Fruit fly (Drosophila melanogaster) Kc167 (cell line): ENCODE results near the gene scyl.

Experiments
- Myc ChIP-seq: fragments of >200 bp; optimal IDR thresholded peaks from 2 replicates; lab custom pipeline; 2017; ENCODE audit warnings: missing external identifiers
- Sin3A ChIP-seq: fragments of >200 bp; optimal IDR thresholded peaks from 2 replicates; lab custom pipeline; 2018; ENCODE audit warnings: missing external identifiers
- h ChIP-seq: fragments of >200 bp; optimal IDR thresholded peaks from 3 replicates; lab custom pipeline; 2018; ENCODE audit warnings: missing external identifiers
- insv ChIP-seq: fragments of >200 bp; optimal IDR thresholded peaks from 3 replicates; lab custom pipeline; 2018; ENCODE audit warnings: missing external identifiers
- psq ChIP-seq: fragments of >200 bp; optimal IDR thresholded peaks from 2 replicates; lab custom pipeline; 2017; ENCODE audit warnings: missing external identifiers
- ttk ChIP-seq: sonication (Bioruptor generic); optimal IDR thresholded peaks from 2 replicates; lab custom pipeline; 2017; ENCODE audit warnings: missing external identifiers

scyl gene

dm6 chr3L:11261456-11262082 lies 9.5 kb downstream of the scyl start:
- TF ChIP-seq Sin3A (no peak), Myc (no peak), ttk (no peak), psq (lab: Kevin White, UChicago) (no peak)

DNA sequence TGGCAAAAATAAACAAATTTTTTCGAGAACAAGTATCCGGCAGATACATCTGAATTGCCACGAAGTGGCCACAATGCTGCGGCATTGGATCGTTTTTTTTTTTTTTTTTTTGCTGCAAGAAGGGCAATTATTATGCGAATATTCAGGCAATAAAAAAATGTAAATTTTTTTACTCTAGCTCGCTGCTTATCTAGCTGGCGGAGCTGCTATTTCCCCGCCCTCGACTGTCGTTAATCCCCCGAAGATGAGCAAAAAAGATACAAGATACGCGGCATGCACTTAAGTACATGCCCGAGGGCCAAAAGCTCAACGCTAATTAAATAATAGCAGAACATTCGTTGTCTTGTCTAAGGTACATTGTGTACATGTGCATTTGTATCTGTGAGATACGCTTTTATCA lies 10.1 kb downstream of the scyl start:
- TF ChIP-seq h = no peak
- no peak for TF ChIP-seq insv (lab: Kevin White, UChicago)
- no peak for TF ChIP-seq psq (lab: Kevin White, UChicago)
- no peak for TF ChIP-seq Sin3A
- no peak for TF ChIP-seq ttk
- no peak for TF ChIP-seq Myc

DNA sequence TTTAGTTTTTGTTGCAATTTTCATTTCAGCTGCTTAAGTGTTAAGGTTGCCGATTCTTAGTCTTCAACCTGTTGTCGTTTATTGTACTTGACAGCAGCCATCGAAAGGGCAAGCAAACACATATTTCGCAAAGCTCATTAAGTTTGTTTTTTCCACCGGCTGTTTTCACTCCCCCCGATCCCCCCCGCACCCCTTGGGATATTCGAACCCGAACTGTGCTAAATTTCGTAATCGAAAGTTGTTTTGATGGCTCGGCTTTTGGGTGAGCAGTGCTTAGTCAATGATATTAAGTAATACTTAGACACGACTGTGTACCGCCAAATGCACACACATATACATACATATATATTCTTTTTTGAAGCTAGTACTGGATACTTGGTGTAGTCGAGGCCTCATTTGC lies 11.9 kb downstream of the scyl start:
- no peak for TF ChIP-seq insv (lab: Kevin White, UChicago)
- no peak for TF ChIP-seq ttk
- no peak for TF ChIP-seq psq (lab: Kevin White, UChicago)
- no peak for TF ChIP-seq Sin3A
- no peak for TF ChIP-seq Myc
- TF ChIP-seq h = no peak

- TF ChIP-seq Sin3A = no peak
- TF ChIP-seq h = no peak
- TF ChIP-seq psq (lab: Kevin White, UChicago) = no peak
- no peak for TF ChIP-seq Myc
- no peak for TF ChIP-seq insv (lab: Kevin White, UChicago)
- TF ChIP-seq ttk = no peak
Measured at dm6 chr3L:11272243-11273012, 20.3 kb downstream of the scyl start.

DNA sequence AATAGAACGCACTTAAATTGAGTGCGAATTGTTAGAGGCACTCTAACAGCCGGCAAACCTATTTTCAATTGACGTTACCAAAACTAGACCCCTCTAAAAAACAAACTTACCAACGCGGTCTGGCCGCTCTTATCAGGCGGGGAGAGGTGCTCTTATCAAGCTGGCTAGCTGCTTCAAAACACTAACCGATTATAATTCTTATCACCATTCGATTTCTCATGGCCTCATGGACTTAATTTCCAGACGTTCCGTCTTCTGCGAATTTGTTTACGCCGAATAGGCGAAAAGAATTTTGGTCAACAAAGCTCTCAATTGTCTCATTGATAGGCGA lies 20.9 kb downstream of the scyl start:
- TF ChIP-seq Sin3A (no peak), insv (lab: Kevin White, UChicago) (no peak), h (no peak), psq (lab: Kevin White, UChicago) (no peak), ttk (no peak), Myc (no peak)

dm6 chr3L:11273444-11274141 lies 21.5 kb downstream of the scyl start:
- TF ChIP-seq h (no peak), ttk (no peak), Myc (no peak), psq (lab: Kevin White, UChicago) (no peak), insv (lab: Kevin White, UChicago) (no peak), Sin3A (no peak)

DNA sequence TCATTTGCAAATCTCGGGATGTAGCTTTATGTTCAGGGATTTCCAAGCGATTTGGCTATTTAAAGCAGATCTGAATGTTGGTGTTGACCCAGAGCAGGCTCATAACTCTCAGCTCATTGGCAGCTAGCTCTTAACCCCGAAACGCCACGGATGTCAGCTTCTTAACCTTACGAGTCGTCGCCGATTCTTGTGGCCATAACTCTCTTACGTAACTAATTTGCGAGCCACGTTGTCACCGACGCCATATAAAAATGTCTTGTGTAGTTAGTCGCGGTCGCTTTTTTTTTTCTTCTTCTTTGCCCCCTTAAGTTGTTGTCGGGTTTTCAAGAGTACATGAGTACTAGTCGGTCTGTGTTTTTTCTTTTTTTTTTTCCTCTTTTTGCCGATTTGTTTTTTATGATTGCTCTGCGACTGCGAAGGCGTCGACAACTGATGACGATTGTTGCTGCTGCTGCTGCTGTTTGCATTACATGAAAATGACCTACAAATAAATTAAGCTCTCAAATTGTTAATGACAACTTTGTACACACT lies 22.1 kb downstream of the scyl start:
- no peak for TF ChIP-seq ttk
- TF ChIP-seq psq (lab: Kevin White, UChicago) = no peak
- no peak for TF ChIP-seq Sin3A
- no peak for TF ChIP-seq Myc
- TF ChIP-seq insv (lab: Kevin White, UChicago) = no peak
- no peak for TF ChIP-seq h

dm6 chr3L:11276020-11276419 lies 23.9 kb downstream of the scyl start:
- TF ChIP-seq Sin3A (no peak), insv (lab: Kevin White, UChicago) (no peak), h (no peak), Myc (no peak), ttk (no peak), psq (lab: Kevin White, UChicago) (no peak)

DNA sequence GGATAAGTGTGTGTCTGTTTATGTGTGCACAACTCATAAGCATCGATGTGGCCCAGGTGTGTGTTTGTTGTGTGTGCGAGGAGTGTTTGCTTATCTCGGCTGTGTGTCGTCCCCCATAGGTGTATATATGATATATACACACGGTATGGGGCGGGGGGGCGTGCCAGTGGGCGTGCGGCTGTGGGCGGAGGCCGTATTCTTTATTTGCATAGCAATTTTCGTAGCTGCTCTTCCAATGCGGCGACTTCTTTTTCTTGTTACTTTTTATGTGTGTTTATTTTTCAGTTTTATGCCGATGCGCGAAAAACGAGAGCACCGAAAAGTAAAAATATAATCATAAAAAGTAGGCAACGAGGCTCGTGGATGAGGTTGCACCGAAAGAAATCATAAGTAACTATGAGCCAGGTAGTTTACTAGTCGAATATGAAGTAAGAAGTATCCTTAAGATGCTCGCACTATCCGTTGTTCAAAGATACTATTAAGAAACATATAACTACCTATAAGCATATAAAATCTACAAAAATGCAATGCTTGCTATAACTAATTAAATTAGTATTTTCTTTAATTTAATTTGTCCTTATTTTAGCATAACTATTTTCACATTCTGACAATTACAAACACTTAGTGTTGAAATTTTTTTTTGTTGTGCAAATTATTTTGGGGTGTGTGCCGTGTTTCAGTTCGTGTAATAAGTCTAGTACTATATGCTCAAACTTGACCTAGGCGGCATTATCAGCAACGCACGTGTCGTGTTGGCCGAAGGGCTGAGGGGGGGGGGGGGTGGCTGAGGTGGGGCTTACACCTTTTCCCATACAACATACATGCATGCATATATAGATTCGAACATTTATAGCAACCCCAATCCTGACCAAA lies 26.6 kb downstream of the scyl start:
- TF ChIP-seq Sin3A = no peak
- TF ChIP-seq Myc = no peak
- TF ChIP-seq psq (lab: Kevin White, UChicago) = no peak
- TF ChIP-seq ttk = no peak
- no peak for TF ChIP-seq h
- no peak for TF ChIP-seq insv (lab: Kevin White, UChicago)

- TF ChIP-seq Sin3A (no peak), psq (lab: Kevin White, UChicago) (no peak), h (no peak), Myc (no peak), ttk (no peak), insv (lab: Kevin White, UChicago) (no peak)
Measured at dm6 chr3L:11279321-11279827, 27.3 kb downstream of the scyl start.

DNA sequence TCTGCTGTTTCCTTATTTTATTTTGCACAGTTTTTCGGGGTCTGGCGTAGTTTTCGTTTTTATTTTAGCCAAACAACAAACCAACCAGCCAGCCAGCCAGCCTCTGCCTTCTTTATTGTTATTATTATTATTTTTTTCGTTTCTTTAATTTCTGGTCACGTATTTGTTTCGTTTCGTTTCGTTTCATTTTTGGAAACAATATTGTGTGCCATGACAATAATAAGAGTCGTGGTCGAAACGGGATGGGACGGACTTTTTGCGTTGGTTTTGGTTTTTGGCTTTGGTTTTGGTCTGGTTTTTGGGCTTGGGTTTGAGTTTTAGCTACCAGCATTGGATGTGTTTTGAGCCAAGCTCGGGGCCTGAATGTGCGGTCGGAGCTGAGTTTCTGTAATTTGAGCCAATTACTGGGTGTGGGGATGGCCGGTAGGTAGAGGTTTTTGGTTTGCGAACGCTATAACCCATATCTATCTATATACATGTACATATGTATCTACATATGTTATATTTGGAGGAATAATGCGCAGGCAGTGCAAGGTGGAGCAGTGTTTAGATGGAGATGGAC lies 28.5 kb downstream of the scyl start:
- TF ChIP-seq psq (lab: Kevin White, UChicago) (no peak), insv (lab: Kevin White, UChicago) (no peak)
